Fruit fly (Drosophila melanogaster): Measurements from ENCODE around the gene Fum2.

DNA sequence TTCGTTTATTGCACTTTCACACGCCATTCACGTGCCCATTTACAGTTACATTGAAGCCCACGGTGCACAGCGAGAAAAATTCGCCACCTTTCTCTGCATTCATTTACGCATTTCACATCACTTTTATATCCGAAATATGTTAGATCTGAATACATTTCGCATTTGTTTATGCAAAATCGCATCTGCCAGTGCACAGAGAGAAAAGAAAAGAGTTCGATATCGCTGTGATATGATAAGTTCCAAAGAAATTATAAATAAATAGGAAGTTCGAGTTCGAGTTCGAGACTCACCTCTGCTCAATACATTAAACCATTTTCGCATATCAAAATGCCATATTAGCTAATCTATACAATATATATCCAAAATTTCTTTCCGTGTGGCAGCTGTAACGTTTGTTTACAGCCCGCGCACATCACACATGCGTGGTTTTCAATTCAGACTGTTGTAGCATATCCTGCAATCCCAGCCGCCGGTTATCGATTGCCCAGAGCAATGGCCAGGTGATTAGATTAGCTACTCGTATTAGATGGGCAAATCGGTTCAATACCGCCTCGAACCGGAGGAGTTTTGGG lies 25.5 kb upstream of the Fum2 start:
- TF ChIP-seq usp (GFP tag; optimal IDR thresholded peaks at IDR 0.05) = no peak
- peak; percentile 89 for TF ChIP-seq h (GFP tag; optimal IDR thresholded peaks at IDR 0.05)
- TF ChIP-seq ey (GFP tag; optimal IDR thresholded peaks at IDR 0.05) = peak; percentile 86
- TF ChIP-seq pan (optimal IDR thresholded peaks at IDR 0.05) = no peak
- TF ChIP-seq jim (GFP tag; optimal IDR thresholded peaks at IDR 0.05) = no peak
- TF ChIP-seq sage (GFP tag; optimal IDR thresholded peaks at IDR 0.05) = peak; percentile 50
- TF ChIP-seq lola (GFP tag; optimal IDR thresholded peaks at IDR 0.05) = no peak
- TF ChIP-seq Abd-B (GFP tag; optimal IDR thresholded peaks at IDR 0.05) = no peak
- peak; percentile 86 for TF ChIP-seq br (GFP tag; optimal IDR thresholded peaks at IDR 0.05)
